Fruit fly (Drosophila melanogaster): ENCODE measurements around the gene Usp47.

Gene Usp47

DNA sequence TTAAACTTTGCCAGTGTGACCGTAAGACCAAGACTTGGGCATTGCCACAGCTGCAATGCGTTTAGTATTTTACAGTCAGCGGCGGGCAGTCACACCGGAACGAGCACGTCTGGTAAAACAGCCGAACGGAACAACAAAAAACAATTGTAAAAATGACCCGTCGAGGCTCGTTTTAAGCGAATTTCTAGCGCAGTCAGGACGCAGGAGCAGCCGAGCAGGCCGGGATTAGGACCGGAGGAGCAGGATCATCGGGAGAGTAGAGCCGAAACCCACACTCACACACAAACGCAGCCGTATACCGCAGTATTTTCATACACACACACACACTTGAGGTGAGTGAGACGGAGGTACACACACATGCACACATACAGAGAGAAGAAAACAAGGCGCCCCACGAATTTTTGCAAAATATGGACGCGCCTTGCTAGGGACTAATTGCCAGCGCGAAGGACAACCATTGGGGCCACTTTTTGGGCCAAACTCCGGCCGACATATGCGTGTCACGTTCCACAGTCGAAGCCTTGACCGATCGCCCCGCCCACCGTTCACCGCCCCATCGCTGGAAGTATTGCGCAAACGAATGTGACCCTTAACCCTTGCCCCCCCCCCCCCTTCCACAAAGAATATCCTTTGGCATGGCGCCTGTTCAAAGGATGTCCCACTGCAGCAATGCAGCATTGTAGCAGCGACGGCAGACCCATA is at the start of gene Usp47 (continued):
- TF ChIP-seq kah (GFP tag; optimal IDR thresholded peaks at IDR 0.05) = no peak
- TF ChIP-seq CG10321 (GFP tag; IDR thresholded peaks at IDR 0.05) = no peak
- TF ChIP-seq CG12219 (GFP tag; optimal IDR thresholded peaks at IDR 0.05) = no peak
- TF ChIP-seq Usf (GFP tag; optimal IDR thresholded peaks at IDR 0.05) = no peak
- peak; percentile 16 for TF ChIP-seq CG12299 (tag; optimal IDR thresholded peaks at IDR 0.05)
- no peak for TF ChIP-seq CG10654 (GFP tag; optimal IDR thresholded peaks at IDR 0.05)
- no peak for TF ChIP-seq CG14441 (GFP tag; IDR thresholded peaks at IDR 0.05)
- no peak for TF ChIP-seq Mad (GFP tag; optimal IDR thresholded peaks at IDR 0.05)
- no peak for TF ChIP-seq CG13123 (GFP tag; optimal IDR thresholded peaks at IDR 0.05)
- no peak for TF ChIP-seq sob (GFP tag; IDR thresholded peaks at IDR 0.05)
- TF ChIP-seq ac (GFP tag; optimal IDR thresholded peaks at IDR 0.05) = no peak
- TF ChIP-seq CG30403 (GFP tag; optimal IDR thresholded peaks at IDR 0.05) = no peak
- no peak for TF ChIP-seq CG9215 (GFP tag; IDR thresholded peaks at IDR 0.05)
- no peak for TF ChIP-seq Fer3 (tag; optimal IDR thresholded peaks at IDR 0.05)
- TF ChIP-seq sna (GFP tag; IDR thresholded peaks at IDR 0.05; ENCODE audit: partially characterized antibody) = no peak
- no peak for TF ChIP-seq Oaz (GFP tag; IDR thresholded peaks at IDR 0.05)
- no peak for TF ChIP-seq CG1603 (tag; optimal IDR thresholded peaks at IDR 0.05)
- no peak for TF ChIP-seq tin (GFP tag; optimal IDR thresholded peaks at IDR 0.05)
- TF ChIP-seq CG18011 (GFP tag; optimal IDR thresholded peaks at IDR 0.05) = no peak
- TF ChIP-seq crol (GFP tag; IDR thresholded peaks at IDR 0.05) = peak; percentile 61
- peak; percentile 58 for TF ChIP-seq D (optimal IDR thresholded peaks at IDR 0.05)
- no peak for TF ChIP-seq D (GFP tag; optimal IDR thresholded peaks at IDR 0.05)
- no peak for TF ChIP-seq Lim3 (GFP tag; IDR thresholded peaks at IDR 0.05)
- peak; percentile 21 for TF ChIP-seq CG10543 (GFP tag; optimal IDR thresholded peaks at IDR 0.05)
- no peak for TF ChIP-seq Lpt (GFP tag; optimal IDR thresholded peaks at IDR 0.05)
- no peak for TF ChIP-seq Neu2 (GFP tag; optimal IDR thresholded peaks at IDR 0.05; ENCODE audit: borderline replicate concordance)
- no peak for TF ChIP-seq ap (GFP tag; IDR thresholded peaks at IDR 0.05)
- TF ChIP-seq Trl (optimal IDR thresholded peaks at IDR 0.05) = no peak
- no peak for TF ChIP-seq Trl (GFP tag; optimal IDR thresholded peaks at IDR 0.05)
- TF ChIP-seq psq (GFP tag; optimal IDR thresholded peaks at IDR 0.05) = no peak
- no peak for TF ChIP-seq fd102C (GFP tag; optimal IDR thresholded peaks at IDR 0.05)
- TF ChIP-seq ro (GFP tag; IDR thresholded peaks at IDR 0.05) = no peak
- TF ChIP-seq CG6654 (GFP tag; optimal IDR thresholded peaks at IDR 0.05) = no peak
- TF ChIP-seq PHDP (tag; optimal IDR thresholded peaks at IDR 0.05) = no peak
- no peak for TF ChIP-seq pho (GFP tag; optimal IDR thresholded peaks at IDR 0.05)
- TF ChIP-seq CG1792 (GFP tag; optimal IDR thresholded peaks at IDR 0.05) = no peak
- TF ChIP-seq CG34376 (GFP tag; optimal IDR thresholded peaks at IDR 0.05) = peak; percentile 36
- no peak for TF ChIP-seq ewg (GFP tag; optimal IDR thresholded peaks at IDR 0.05)
- no peak for TF ChIP-seq chinmo (GFP tag; IDR thresholded peaks at IDR 0.05; ENCODE audit: partially characterized antibody)
- TF ChIP-seq zen (tag; optimal IDR thresholded peaks at IDR 0.05) = no peak
- TF ChIP-seq trem (tag; optimal IDR thresholded peaks at IDR 0.05) = peak; percentile 45
- no peak for TF ChIP-seq CG10431 (GFP tag; optimal IDR thresholded peaks at IDR 0.05)
- TF ChIP-seq hkb (optimal IDR thresholded peaks at IDR 0.05) = no peak
- 0 out of 2 replicates have a peak, but pooled peaks have one; percentile 10 for TF ChIP-seq hkb (GFP tag; IDR thresholded peaks at IDR 0.05)
- TF ChIP-seq Abd-B (GFP tag; optimal IDR thresholded peaks at IDR 0.05) = no peak
- TF ChIP-seq trh (GFP tag; optimal IDR thresholded peaks at IDR 0.05) = no peak
- no peak for TF ChIP-seq dpn (GFP tag; optimal IDR thresholded peaks at IDR 0.05)
- TF ChIP-seq lola (GFP tag; optimal IDR thresholded peaks at IDR 0.05) = no peak
- no peak for TF ChIP-seq CG2120 (GFP tag; optimal IDR thresholded peaks at IDR 0.05)
- no peak for TF ChIP-seq gt (GFP tag; IDR thresholded peaks at IDR 0.05)
- no peak for TF ChIP-seq Elba2 (GFP tag; optimal IDR thresholded peaks at IDR 0.05)
- TF ChIP-seq az2 (GFP tag; optimal IDR thresholded peaks at IDR 0.05) = no peak

All from whole organism, embryonic.